Fruit fly (Drosophila melanogaster): Measurements from ENCODE around the gene CG4161.

CG4161 gene

dm6 chr2L:15432260-15432659 lies 849 bp upstream of the CG4161 start (continued):
- TF ChIP-seq HLH4C (GFP tag; IDR thresholded peaks at IDR 0.05; ENCODE audit: partially characterized antibody) (no peak), run (tag; optimal IDR thresholded peaks at IDR 0.05) (no peak), ci (GFP tag; IDR thresholded peaks at IDR 0.05) (peak; percentile 50; the same call in 2 of the 3 replicates), zf30C (GFP tag; optimal IDR thresholded peaks at IDR 0.05) (peak; percentile 52), B-H2 (GFP tag; optimal IDR thresholded peaks at IDR 0.05) (no peak), Hr51 (GFP tag; optimal IDR thresholded peaks at IDR 0.05) (no peak), Bgb (GFP tag; IDR thresholded peaks at IDR 0.05; ENCODE audit: partially characterized antibody) (no peak), ara (GFP tag; IDR thresholded peaks at IDR 0.05) (peak; percentile 67), danr (GFP tag; IDR thresholded peaks at IDR 0.05) (no peak), CG16813 (GFP tag; IDR thresholded peaks at IDR 0.05; ENCODE audit: partially characterized antibody) (no peak), CG8281 (tag; optimal IDR thresholded peaks at IDR 0.05) (no peak), Optix (GFP tag; IDR thresholded peaks at IDR 0.05) (no peak), CG6254 (GFP tag; optimal IDR thresholded peaks at IDR 0.05) (peak; percentile 22), CG10431 (GFP tag; optimal IDR thresholded peaks at IDR 0.05) (no peak), her (GFP tag; optimal IDR thresholded peaks at IDR 0.05) (no peak), HmgZ (tag; optimal IDR thresholded peaks at IDR 0.05) (no peak), Jarid2 (GFP tag; optimal IDR thresholded peaks at IDR 0.05) (no peak), CG10366 (GFP tag; IDR thresholded peaks at IDR 0.05) (peak; percentile 37; the same call in 1 of the 2 replicates), CG15514 (GFP tag; optimal IDR thresholded peaks at IDR 0.05) (no peak), Xrp1 (GFP tag; IDR thresholded peaks at IDR 0.05) (peak; percentile 71), jumu (GFP tag; optimal IDR thresholded peaks at IDR 0.05) (peak; percentile 10), grau (tag; optimal IDR thresholded peaks at IDR 0.05) (peak; percentile 26), CG2875 (GFP tag; optimal IDR thresholded peaks at IDR 0.05) (no peak), CG32767 (GFP tag; IDR thresholded peaks at IDR 0.05) (no peak), Kr (GFP tag; optimal IDR thresholded peaks at IDR 0.05) (no peak), GATAe (GFP tag; conservative IDR thresholded peaks at IDR 0.05) (no peak), CG9817 (tag; optimal IDR thresholded peaks at IDR 0.05) (peak; percentile 6), ind (GFP tag; optimal IDR thresholded peaks at IDR 0.05) (no peak), scrt (GFP tag; optimal IDR thresholded peaks at IDR 0.05) (no peak), Mrtf (GFP tag; IDR thresholded peaks at IDR 0.05) (no peak), zen (tag; optimal IDR thresholded peaks at IDR 0.05) (peak; percentile 51), Usf (GFP tag; optimal IDR thresholded peaks at IDR 0.05) (no peak), CG1792 (GFP tag; optimal IDR thresholded peaks at IDR 0.05) (no peak), esg (GFP tag; conservative IDR thresholded peaks at IDR 0.05) (0 out of 2 replicates have a peak, but pooled peaks have one; percentile 21), wdn (GFP tag; IDR thresholded peaks at IDR 0.05) (no peak), Rx (GFP tag; IDR thresholded peaks at IDR 0.05) (no peak), Hr78 (GFP tag; optimal IDR thresholded peaks at IDR 0.05) (no peak), Neu2 (GFP tag; optimal IDR thresholded peaks at IDR 0.05; ENCODE audit: borderline replicate concordance) (no peak), CG7357 (GFP tag; IDR thresholded peaks at IDR 0.05) (no peak), zen2 (GFP tag; IDR thresholded peaks at IDR 0.05; ENCODE audit: partially characterized antibody) (no peak), Dref (GFP tag; IDR thresholded peaks at IDR 0.05) (no peak), ssp (GFP tag; IDR thresholded peaks at IDR 0.05) (no peak), CG7839 (tag; optimal IDR thresholded peaks at IDR 0.05) (peak; percentile 60), CG42726 (GFP tag; IDR thresholded peaks at IDR 0.05; ENCODE audit: partially characterized antibody) (no peak), Pdp1 (GFP tag; optimal IDR thresholded peaks at IDR 0.05) (peak in 1 of 2 experiments; percentile 28), stwl (tag; optimal IDR thresholded peaks at IDR 0.05) (peak; percentile 4), pros (GFP tag; optimal IDR thresholded peaks at IDR 0.05) (no peak), bbx (GFP tag; IDR thresholded peaks at IDR 0.05; ENCODE audit: partially characterized antibody) (no peak), slp2 (GFP tag; optimal IDR thresholded peaks at IDR 0.05) (no peak), phol (tag; optimal IDR thresholded peaks at IDR 0.05) (peak; percentile 54)
